Worm (Caenorhabditis elegans) whole organism, early embryonic: ENCODE measurements around the gene B0334.5.

Source experiments
- ama-1 ChIP-seq: fragments of 150-350 bp; optimal IDR thresholded peaks from 2 replicates; lab custom pipeline; 2014
- ceh-36 ChIP-seq: sonication (generic microtip); optimal IDR thresholded peaks from 2 replicates; lab custom pipeline; 2016; ENCODE audit warnings: missing genetic modification characterization, inconsistent platforms, missing compliant biosample characterization
- hnd-1 ChIP-seq: sonication (generic microtip); optimal IDR thresholded peaks from 2 replicates; lab custom pipeline; 2016; ENCODE audit warnings: missing genetic modification characterization, missing compliant biosample characterization
- tra-4 ChIP-seq: sonication (generic microtip); optimal IDR thresholded peaks from 2 replicates; lab custom pipeline; 2017; ENCODE audit warnings: missing genetic modification characterization, missing compliant biosample characterization

DNA sequence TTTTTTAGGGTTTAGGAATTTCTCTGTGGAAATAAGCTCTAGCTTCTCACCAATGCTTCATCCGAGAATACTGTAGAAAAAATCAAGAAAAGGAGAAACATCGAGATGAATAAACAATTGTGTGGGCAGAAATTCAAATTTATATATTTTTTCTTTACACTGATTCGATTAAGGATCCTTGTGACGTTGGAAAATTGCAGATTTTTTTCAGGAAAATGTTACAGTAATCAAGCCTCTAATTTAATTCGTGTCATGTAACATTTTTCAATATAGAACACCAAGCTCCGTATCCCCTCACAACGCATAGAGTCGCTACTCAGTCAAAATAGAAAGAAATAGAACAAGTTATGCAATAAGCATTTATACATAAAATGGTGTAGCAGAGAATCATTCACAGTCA, 21.1 kb upstream of the B0334.5 start, which contains the start of gene W02B12.16:
- TF ChIP-seq hnd-1 (tag; lab: Kevin White, UChicago): no peak
- TF ChIP-seq ceh-36 (tag; lab: Kevin White, UChicago): no peak
- TF ChIP-seq ama-1 (lab: Kevin White, UChicago): no peak
- TF ChIP-seq tra-4 (tag; lab: Kevin White, UChicago): no peak
